Worm (Caenorhabditis elegans) whole organism, L2 larva: Measurements from ENCODE around the gene egl-43.

Experiments
- ZK546.5 ChIP-seq: sonication (generic microtip); optimal IDR thresholded peaks from 2 replicates; lab custom pipeline; 2017; ENCODE audit warnings: missing biosample characterization, missing genetic modification characterization
- ama-1 ChIP-seq: fragments of 150-350 bp; optimal IDR thresholded peaks from 2 replicates; lab custom pipeline; 2018; ENCODE audit warnings: inconsistent platforms
- crh-2 ChIP-seq: sonication (generic microtip); optimal IDR thresholded peaks from 2 replicates; lab custom pipeline; 2017; ENCODE audit warnings: missing biosample characterization, missing genetic modification characterization
- nhr-11 ChIP-seq: fragments of 150-350 bp; optimal IDR thresholded peaks from 2 replicates; lab custom pipeline; 2014; ENCODE audit warnings: missing biosample characterization, missing genetic modification characterization
- skn-1 ChIP-seq: sonication (generic microtip); optimal IDR thresholded peaks from 2 replicates; lab custom pipeline; 2017; ENCODE audit warnings: missing biosample characterization, missing genetic modification characterization
- snpc-4 ChIP-seq: fragments of 150-350 bp; optimal IDR thresholded peaks from 2 replicates; lab custom pipeline; 2014; ENCODE audit warnings: missing biosample characterization, missing genetic modification characterization

DNA sequence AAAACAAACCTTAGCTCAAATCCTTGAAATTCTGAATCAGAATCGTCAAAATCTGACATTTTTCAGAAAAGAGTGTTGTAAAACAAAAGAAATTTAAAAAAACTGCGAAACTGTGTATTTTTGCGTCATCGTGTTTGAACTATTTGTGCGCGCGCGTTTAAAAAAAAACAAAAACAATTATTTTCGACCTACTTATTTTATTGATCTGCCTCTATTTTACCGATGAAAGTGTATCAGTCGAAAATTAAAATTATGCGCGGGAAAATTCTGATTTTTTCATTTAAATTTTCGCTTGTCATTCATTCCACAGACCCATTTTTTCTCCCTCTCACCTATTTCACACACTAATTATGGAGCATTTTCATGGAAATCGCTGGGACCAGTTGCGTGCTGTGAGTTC lies 16.1 kb upstream of the egl-43 start, which contains the start of the genes C05C10.7 and C05C10.5:
- TF ChIP-seq ZK546.5 (tag; lab: Kevin White, UChicago) (no peak), nhr-11 (tag; lab: Kevin White, UChicago) (no peak), snpc-4 (no peak), ama-1 (no peak), skn-1 (tag; lab: Kevin White, UChicago) (no peak), crh-2 (tag; lab: Kevin White, UChicago) (no peak)
